Worm (Caenorhabditis elegans) whole organism, L4 larva: ENCODE data around the gene F13B6.2.
A peak's percentile ranks its signal among the peaks of the same experiment; 100 is the strongest.

Experiments used
- F26F4.8 ChIP-seq: fragments of 200-800 bp; sonication (Bioruptor generic); conservative IDR thresholded peaks from 2 replicates; pipeline ENCODE4 v1.3.6; 2022; ENCODE audit warnings: missing genetic modification characterization, missing compliant biosample characterization
- F49E8.2 ChIP-seq: sonication (generic microtip); optimal IDR thresholded peaks from 2 replicates; lab custom pipeline; 2016; ENCODE audit warnings: missing compliant biosample characterization, mild to moderate bottlenecking, missing genetic modification characterization, borderline replicate concordance
- R02D3.7 ChIP-seq: fragments of 150-350 bp; sonication (generic microtip); optimal IDR thresholded peaks from 3 replicates; lab custom pipeline; 2014; ENCODE audit warnings: missing biosample characterization, missing genetic modification characterization
- T20F7.1 ChIP-seq: fragments of 200-800 bp; sonication (Bioruptor generic); optimal IDR thresholded peaks from 2 replicates; lab custom pipeline; 2018; ENCODE audit warnings: mild to moderate bottlenecking, missing genetic modification characterization, missing compliant biosample characterization
- Y105C5A.15 ChIP-seq: fragments of 200-800 bp; sonication (Bioruptor generic); IDR thresholded peaks from 2 replicates; pipeline ENCODE4 v1.3.6; 2022; ENCODE audit warnings: missing genetic modification characterization, missing compliant biosample characterization
- ZK337.2 ChIP-seq: fragments of 200-800 bp; sonication (Bioruptor generic); IDR thresholded peaks from 2 replicates; pipeline ENCODE4 v1.3.6; 2022; ENCODE audit warnings: missing genetic modification reagents, missing genetic modification characterization, missing compliant biosample characterization
- ZK546.5 ChIP-seq, 2 experiments: sonication (generic microtip); optimal IDR thresholded peaks; 2 replicates each; lab custom pipeline; 2017; ENCODE audit warnings: missing biosample characterization in 2 of 2, missing genetic modification characterization in 2 of 2
- ama-1 ChIP-seq: fragments of 150-350 bp; optimal IDR thresholded peaks from 2 replicates; lab custom pipeline; 2014; ENCODE audit warnings: inconsistent platforms, mixed read lengths
- arid-1 ChIP-seq: fragments of 200-800 bp; sonication (Bioruptor generic); conservative IDR thresholded peaks from 2 replicates; pipeline ENCODE4 v1.3.6; 2022; ENCODE audit warnings: missing genetic modification reagents, missing genetic modification characterization, missing compliant biosample characterization
- ceh-28 ChIP-seq: fragments of 150-350 bp; optimal IDR thresholded peaks from 2 replicates; lab custom pipeline; 2014; ENCODE audit warnings: missing biosample characterization, missing genetic modification reagents, missing genetic modification characterization
- ceh-44 ChIP-seq: fragments of 200-800 bp; sonication (Bioruptor generic); IDR thresholded peaks from 2 replicates; pipeline ENCODE4 v1.3.6; 2022; ENCODE audit warnings: missing genetic modification reagents, missing genetic modification characterization, missing compliant biosample characterization
- ces-1 ChIP-seq: fragments of 150-350 bp; sonication (generic microtip); optimal IDR thresholded peaks from 4 replicates; lab custom pipeline; 2014; ENCODE audit warnings: missing biosample characterization, missing genetic modification reagents, missing genetic modification characterization
- daf-16 ChIP-seq, 3 experiments: sonication (generic microtip); optimal IDR thresholded peaks; 2 replicates each; lab custom pipeline; 2016 to 2017; ENCODE audit warnings: missing genetic modification characterization in 3 of 3, missing genetic modification reagents in 3 of 3, mild to moderate bottlenecking in 2 of 3, missing compliant biosample characterization in 2 of 3, missing biosample characterization in 1 of 3, moderate library complexity in 1 of 3
- daf-8 ChIP-seq: fragments of 200-800 bp; sonication (Bioruptor generic); IDR thresholded peaks from 2 replicates; pipeline ENCODE4 v1.3.6; 2022; ENCODE audit warnings: missing genetic modification characterization, missing compliant biosample characterization
- dmd-6 ChIP-seq: fragments of 200-800 bp; sonication (Bioruptor generic); IDR thresholded peaks from 2 replicates; pipeline ENCODE4 v1.3.6; 2022; ENCODE audit warnings: missing genetic modification reagents, missing genetic modification characterization, missing compliant biosample characterization
- dmd-9 ChIP-seq: fragments of 200-800 bp; sonication (Bioruptor generic); IDR thresholded peaks from 2 replicates; pipeline ENCODE4 v1.3.6; 2022; ENCODE audit warnings: missing genetic modification reagents, missing genetic modification characterization, missing compliant biosample characterization
- duxl-1 ChIP-seq: sonication (generic microtip); optimal IDR thresholded peaks from 2 replicates; lab custom pipeline; 2016; ENCODE audit warnings: mild to moderate bottlenecking, missing genetic modification characterization, moderate library complexity, missing compliant biosample characterization; ENCODE audit not compliant: poor library complexity
- egl-27 ChIP-seq: sonication (generic microtip); optimal IDR thresholded peaks from 3 replicates; lab custom pipeline; 2017; ENCODE audit warnings: missing biosample characterization, missing genetic modification reagents, missing genetic modification characterization
- egl-43 ChIP-seq: fragments of 200-800 bp; sonication (Bioruptor generic); IDR thresholded peaks from 2 replicates; pipeline ENCODE4 v1.3.6; 2022; ENCODE audit warnings: missing genetic modification reagents, missing genetic modification characterization, missing compliant biosample characterization
- fkh-10 ChIP-seq: fragments of 150-350 bp; optimal IDR thresholded peaks from 2 replicates; lab custom pipeline; 2014; ENCODE audit warnings: missing biosample characterization, missing genetic modification reagents, missing genetic modification characterization
- hif-1 ChIP-seq, 2 experiments: sonication (generic microtip); optimal IDR thresholded peaks; 2 replicates each; lab custom pipeline; 2016 to 2017; ENCODE audit warnings: missing compliant biosample characterization in 2 of 2, missing genetic modification characterization in 2 of 2, missing genetic modification reagents in 2 of 2, missing genotype in 2 of 2, mild to moderate bottlenecking in 1 of 2
- hlh-30 ChIP-seq: sonication (generic microtip); optimal IDR thresholded peaks from 2 replicates; lab custom pipeline; 2017; ENCODE audit warnings: antibody characterized with exemption, mild to moderate bottlenecking, missing genetic modification characterization, missing compliant biosample characterization; ENCODE audit not compliant: insufficient read depth
- jun-1 ChIP-seq: fragments of 150-350 bp; optimal IDR thresholded peaks from 2 replicates; lab custom pipeline; 2014; ENCODE audit warnings: missing biosample characterization, missing genetic modification reagents, missing genetic modification characterization
- lim-7 ChIP-seq: fragments of 200-800 bp; sonication (Bioruptor generic); IDR thresholded peaks from 2 replicates; pipeline ENCODE4 v1.3.6; 2022; ENCODE audit warnings: missing genetic modification characterization, missing compliant biosample characterization
- lin-29 ChIP-seq: fragments of 200-800 bp; sonication (Bioruptor generic); IDR thresholded peaks from 2 replicates; pipeline ENCODE4 v1.3.6; 2022; ENCODE audit warnings: missing genetic modification reagents, missing genetic modification characterization, missing compliant biosample characterization
- lin-38 ChIP-seq: fragments of 200-800 bp; sonication (Bioruptor generic); IDR thresholded peaks from 2 replicates; pipeline ENCODE4 v1.3.6; 2022; ENCODE audit warnings: missing genetic modification reagents, missing genetic modification characterization, missing compliant biosample characterization
- lsy-2 ChIP-seq, 2 experiments: fragments of 150-350 bp in 1 of 2; sonication (generic microtip) in 1 of 2; optimal IDR thresholded peaks; 2 replicates each; lab custom pipeline; 2014 to 2017; ENCODE audit warnings: missing biosample characterization in 2 of 2, missing genetic modification characterization in 2 of 2
- madf-9 ChIP-seq: fragments of 200-800 bp; sonication (Bioruptor generic); conservative IDR thresholded peaks from 2 replicates; pipeline ENCODE4 v1.3.6; 2022; ENCODE audit warnings: missing genetic modification reagents, missing genetic modification characterization, missing compliant biosample characterization
- mdt-29 ChIP-seq: fragments of 200-800 bp; sonication (Bioruptor generic); IDR thresholded peaks from 2 replicates; pipeline ENCODE4 v1.3.6; 2022; ENCODE audit warnings: missing genetic modification reagents, missing genetic modification characterization, missing compliant biosample characterization
- mes-2 ChIP-seq: sonication (generic microtip); optimal IDR thresholded peaks from 2 replicates; lab custom pipeline; 2016; ENCODE audit warnings: missing genotype, mild to moderate bottlenecking, missing genetic modification characterization, missing compliant biosample characterization; ENCODE audit not compliant: poor library complexity, severe bottlenecking
- nhr-10 ChIP-seq: fragments of 150-350 bp; optimal IDR thresholded peaks from 2 replicates; lab custom pipeline; 2014; ENCODE audit warnings: missing biosample characterization, missing genetic modification characterization
- nhr-102 ChIP-seq: sonication (generic microtip); optimal IDR thresholded peaks from 2 replicates; lab custom pipeline; 2016; ENCODE audit warnings: mild to moderate bottlenecking, missing genetic modification characterization, moderate library complexity, missing compliant biosample characterization
- pha-4 ChIP-seq, 2 experiments: fragments of 150-350 bp in 1 of 2; fragments of 200-800 bp in 1 of 2; sonication (Bioruptor generic) in 1 of 2; IDR thresholded peaks in 1 of 2; optimal IDR thresholded peaks in 1 of 2; 2 replicates each; pipeline versions ENCODE4 v1.3.6 to Lab custom; 2014 to 2022; ENCODE audit warnings: missing genetic modification characterization in 2 of 2, missing genetic modification reagents in 2 of 2, missing biosample characterization in 1 of 2, missing compliant biosample characterization in 1 of 2
- rbr-2 ChIP-seq: sonication (generic microtip); optimal IDR thresholded peaks from 2 replicates; lab custom pipeline; 2016; ENCODE audit warnings: missing genotype, missing genetic modification characterization, missing compliant biosample characterization
- set-16 ChIP-seq: fragments of 200-800 bp; sonication (Bioruptor generic); IDR thresholded peaks from 2 replicates; pipeline ENCODE4 v1.3.6; 2022; ENCODE audit warnings: missing genetic modification reagents, missing genetic modification characterization, missing compliant biosample characterization
- snpc-1.2 ChIP-seq: fragments of 200-800 bp; sonication (Bioruptor generic); IDR thresholded peaks from 2 replicates; pipeline ENCODE4 v1.3.6; 2022; ENCODE audit warnings: missing genetic modification reagents, missing genetic modification characterization, missing compliant biosample characterization
- spr-1 ChIP-seq: sonication (generic microtip); optimal IDR thresholded peaks from 2 replicates; lab custom pipeline; 2016; ENCODE audit warnings: mild to moderate bottlenecking, missing genetic modification characterization, missing compliant biosample characterization
- spr-3 ChIP-seq: fragments of 200-800 bp; sonication (Bioruptor generic); optimal IDR thresholded peaks from 2 replicates; lab custom pipeline; 2018; ENCODE audit warnings: mild to moderate bottlenecking, missing genetic modification characterization, missing compliant biosample characterization
- unc-130 ChIP-seq: sonication (generic microtip); optimal IDR thresholded peaks from 2 replicates; lab custom pipeline; 2016; ENCODE audit warnings: missing genetic modification reagents, missing genetic modification characterization, missing compliant biosample characterization
- unc-62 ChIP-seq, 3 experiments: fragments of 150-350 bp in 1 of 3; sonication (generic microtip); optimal IDR thresholded peaks in 2 of 3; peaks in 1 of 3; 1 replicate in 1 of 3; 2 replicates in 2 of 3; lab custom pipeline; 2014 to 2017; ENCODE audit warnings: missing biosample characterization in 3 of 3, missing genetic modification characterization in 3 of 3, missing genetic modification reagents in 3 of 3, missing genotype in 1 of 3
- vab-7 ChIP-seq: fragments of 200-800 bp; sonication (Bioruptor generic); IDR thresholded peaks from 2 replicates; pipeline ENCODE4 v1.3.6; 2022; ENCODE audit warnings: missing genetic modification reagents, missing genetic modification characterization, missing compliant biosample characterization
- zfp-2 ChIP-seq: sonication (generic microtip); optimal IDR thresholded peaks from 2 replicates; lab custom pipeline; 2016; ENCODE audit warnings: mild to moderate bottlenecking, missing genetic modification characterization, missing compliant biosample characterization
- ztf-11 ChIP-seq: fragments of 150-350 bp; optimal IDR thresholded peaks from 2 replicates; lab custom pipeline; 2014; ENCODE audit warnings: missing biosample characterization, missing genetic modification characterization
- ztf-7 ChIP-seq: fragments of 150-350 bp; optimal IDR thresholded peaks from 2 replicates; lab custom pipeline; 2014; ENCODE audit warnings: missing biosample characterization, missing genetic modification characterization

F13B6.2 gene

ce11 chrIV:7507305-7507704 lies 47.2 kb upstream of the F13B6.2 start (continued):
- TF ChIP-seq vab-7 (GFP tag; lab: Robert Waterston, UW) (no peak), ama-1 (lab: Kevin White, UChicago) (peak; percentile 33), ZK546.5 (tag; optimal IDR thresholded peaks at IDR 0.05; lab: Kevin White, UChicago) (no peak), jun-1 (tag; lab: Kevin White, UChicago) (no peak), snpc-1.2 (GFP tag; lab: Robert Waterston, UW) (no peak), ces-1 (GFP tag; lab: Kevin White, UChicago) (no peak), zfp-2 (tag; lab: Kevin White, UChicago) (no peak), hlh-30 (tag; lab: Kevin White, UChicago) (peak; percentile 88), R02D3.7 (tag; lab: Kevin White, UChicago) (no peak), T20F7.1 (GFP tag; lab: Kevin White, UChicago) (peak; percentile 7), rbr-2 (tag; lab: Kevin White, UChicago) (no peak), fkh-10 (GFP tag; lab: Kevin White, UChicago) (no peak), unc-130 (GFP tag; lab: Kevin White, UChicago) (no peak)

ce11 chrIV:7506711-7507110 lies 46.6 kb upstream of the F13B6.2 start:
- TF ChIP-seq dmd-6 (GFP tag; lab: Robert Waterston, UW), result no peak
- TF ChIP-seq dmd-9, result 0 out of 2 replicates have a peak, but pooled peaks have one; percentile 36
- TF ChIP-seq egl-43, result no peak
- TF ChIP-seq mdt-29 (GFP tag; lab: Robert Waterston, UW), result no peak
- no peak for TF ChIP-seq daf-16 (GFP tag; optimal IDR thresholded peaks at IDR 0.05; lab: Kevin White, UChicago)
- no peak for TF ChIP-seq daf-16 (tag; optimal IDR thresholded peaks at IDR 0.05; lab: Kevin White, UChicago)
- TF ChIP-seq ceh-44 (GFP tag; lab: Robert Waterston, UW), result no peak
- TF ChIP-seq egl-27 (tag; lab: Kevin White, UChicago), result no peak
- no peak for TF ChIP-seq mes-2
- TF ChIP-seq zfp-2 (tag; lab: Kevin White, UChicago), result no peak
- no peak for TF ChIP-seq ztf-11 (tag; lab: Kevin White, UChicago)
- no peak for TF ChIP-seq ceh-28
- TF ChIP-seq madf-9 (GFP tag; lab: Robert Waterston, UW), result no peak
- TF ChIP-seq spr-3 (GFP tag; lab: Kevin White, UChicago), result no peak
- TF ChIP-seq lin-38 (GFP tag; lab: Robert Waterston, UW), result 0 out of 2 replicates have a peak, but pooled peaks have one; percentile 11
- no peak for TF ChIP-seq unc-130 (GFP tag; lab: Kevin White, UChicago)
- TF ChIP-seq daf-8, result no peak
- no peak for TF ChIP-seq ZK337.2
- TF ChIP-seq ZK546.5 (tag; optimal IDR thresholded peaks at IDR 0.05; lab: Kevin White, UChicago), result no peak
- TF ChIP-seq F26F4.8 (GFP tag; lab: Robert Waterston, UW), result no peak
- TF ChIP-seq ztf-7 (tag; lab: Kevin White, UChicago), result no peak
- no peak for TF ChIP-seq nhr-102
- no peak for TF ChIP-seq hif-1 (tag; optimal IDR thresholded peaks at IDR 0.05; lab: Kevin White, UChicago)
- TF ChIP-seq set-16 (GFP tag; lab: Robert Waterston, UW), result peak; percentile 36; the same call in 1 of the 2 replicates

ce11 chrIV:7505866-7506488 lies 45.9 kb upstream of the F13B6.2 start:
- TF ChIP-seq arid-1, result peak; percentile 50; the same call in 1 of the 2 replicates
- peak; percentile 12 for TF ChIP-seq duxl-1 (tag; lab: Kevin White, UChicago)
- TF ChIP-seq dmd-6 (GFP tag; lab: Robert Waterston, UW), result peak; percentile 40
- no peak; the same call in 1 of the 2 replicates for TF ChIP-seq ZK337.2
- TF ChIP-seq madf-9 (GFP tag; lab: Robert Waterston, UW), result no peak
- no peak for TF ChIP-seq lin-29
- peak in 1 of 2 experiments; percentile 74 for TF ChIP-seq unc-62 (GFP tag; optimal IDR thresholded peaks at IDR 0.05 in 1 of 2; lab: Kevin White, UChicago)
- TF ChIP-seq unc-62 (tag; optimal IDR thresholded peaks at IDR 0.05; lab: Kevin White, UChicago), result no peak
- peak; percentile 45 for TF ChIP-seq F49E8.2 (tag; lab: Kevin White, UChicago)
- TF ChIP-seq lim-7 (GFP tag; lab: Robert Waterston, UW), result no peak
- TF ChIP-seq unc-130 (GFP tag; lab: Kevin White, UChicago), result peak; percentile 31
- TF ChIP-seq lsy-2 (tag; optimal IDR thresholded peaks at IDR 0.05; lab: Kevin White, UChicago), result peak in 1 of 2 experiments; percentile 32
- no peak for TF ChIP-seq spr-1 (tag; lab: Kevin White, UChicago)
- TF ChIP-seq Y105C5A.15 (GFP tag; lab: Robert Waterston, UW), result no peak
- peak; percentile 55 for TF ChIP-seq pha-4 (GFP tag; IDR thresholded peaks at IDR 0.05; lab: Robert Waterston, UW)
- no peak for TF ChIP-seq pha-4 (tag; optimal IDR thresholded peaks at IDR 0.05; lab: Kevin White, UChicago)
- TF ChIP-seq snpc-1.2 (GFP tag; lab: Robert Waterston, UW), result peak; percentile 71
- TF ChIP-seq nhr-10 (tag; lab: Kevin White, UChicago), result peak; percentile 32
